Worm (Caenorhabditis elegans): ENCODE measurements around the gene R07A4.3.

Gene R07A4.3

DNA sequence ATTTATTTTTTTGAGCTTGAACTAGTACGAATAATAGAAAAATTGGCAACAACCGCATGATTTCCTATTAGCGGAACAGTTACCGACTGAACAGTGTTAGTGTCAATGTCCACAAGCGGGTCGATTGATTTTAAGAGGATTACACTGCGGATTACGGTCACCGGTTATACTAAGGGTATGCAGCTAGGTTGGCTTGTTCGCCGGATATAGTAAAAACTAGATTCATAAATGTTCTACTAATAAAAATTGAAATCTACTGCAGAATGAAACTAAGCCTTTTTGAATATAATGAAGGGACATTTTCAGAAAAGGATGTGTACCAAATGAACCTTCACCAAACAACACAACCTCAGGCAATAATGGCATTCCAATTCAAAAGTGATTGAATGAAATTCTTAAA, 4.1 kb downstream of the R07A4.3 start, which contains the start of gene R07A4.4:
Gene R07A4.4, minus strand, starts transcription at position 101 of the 400 bp plus-strand sequence.
- TF ChIP-seq pqm-1 (tag; optimal IDR thresholded peaks at IDR 0.05) = no peak
- no peak for TF ChIP-seq C04F5.9 (tag; optimal IDR thresholded peaks at IDR 0.05)
- no peak for TF ChIP-seq ceh-90 (tag; optimal IDR thresholded peaks at IDR 0.05)
- TF ChIP-seq fkh-10 (GFP tag; optimal IDR thresholded peaks at IDR 0.05) = no peak
- TF ChIP-seq nhr-77 (tag; optimal IDR thresholded peaks at IDR 0.05) = no peak
- no peak for TF ChIP-seq hlh-17 (GFP tag; optimal IDR thresholded peaks at IDR 0.05; ENCODE audit: borderline replicate concordance)
- TF ChIP-seq lin-39 (tag; optimal IDR thresholded peaks at IDR 0.05) = no peak
- no peak for TF ChIP-seq pag-3 (tag; optimal IDR thresholded peaks at IDR 0.05; ENCODE audit: borderline replicate concordance, insufficient read depth)
- TF ChIP-seq nhr-71 (tag; optimal IDR thresholded peaks at IDR 0.05) = no peak
- no peak for TF ChIP-seq elt-3 (tag; optimal IDR thresholded peaks at IDR 0.05)
- TF ChIP-seq sox-4 (tag; optimal IDR thresholded peaks at IDR 0.05) = no peak
- TF ChIP-seq egl-27 (tag; optimal IDR thresholded peaks at IDR 0.05) = no peak
- no peak for TF ChIP-seq ceh-8 (GFP tag; optimal IDR thresholded peaks at IDR 0.05)
- no peak for TF ChIP-seq isw-1 (GFP tag; IDR thresholded peaks at IDR 0.05)
- no peak for TF ChIP-seq C16A3.4 (tag; optimal IDR thresholded peaks at IDR 0.05)
- no peak for TF ChIP-seq sptf-1 (tag; optimal IDR thresholded peaks at IDR 0.05)
- no peak for TF ChIP-seq lsy-2 (tag; optimal IDR thresholded peaks at IDR 0.05)

DNA sequence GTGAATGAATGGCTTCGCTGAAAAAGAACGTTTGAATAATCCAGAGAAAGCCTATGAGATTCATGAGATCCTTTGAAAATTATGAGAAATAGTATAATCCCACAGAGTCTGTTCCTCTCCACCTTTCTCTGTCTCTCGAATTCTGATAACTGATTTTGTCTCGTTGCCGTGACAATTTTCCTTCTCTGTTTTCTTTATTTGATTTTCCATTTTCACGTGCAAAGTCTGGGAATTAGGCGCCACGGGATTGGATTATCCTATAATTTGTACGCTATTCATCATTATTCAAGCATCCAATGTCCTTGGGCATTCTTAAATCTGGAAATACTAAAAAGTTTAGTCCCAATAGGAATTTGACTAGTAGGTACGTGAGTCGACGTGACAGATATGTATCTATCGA, 5.0 kb downstream of the R07A4.3 start:
- TF ChIP-seq fkh-4 (tag; optimal IDR thresholded peaks at IDR 0.05; ENCODE audit: borderline replicate concordance) (no peak), dsc-1 (tag; optimal IDR thresholded peaks at IDR 0.05) (peak; percentile 78), nhr-71 (tag; optimal IDR thresholded peaks at IDR 0.05) (peak; percentile 9), sup-37 (GFP tag; optimal IDR thresholded peaks at IDR 0.05) (no peak), lin-39 (tag; optimal IDR thresholded peaks at IDR 0.05) (no peak), nhr-47 (tag; optimal IDR thresholded peaks at IDR 0.05) (peak; percentile 41), pax-3 (tag; optimal IDR thresholded peaks at IDR 0.05) (peak; percentile 15), fkh-8 (tag; optimal IDR thresholded peaks at IDR 0.05) (peak; percentile 71), sox-4 (tag; optimal IDR thresholded peaks at IDR 0.05) (peak; percentile 51)

DNA sequence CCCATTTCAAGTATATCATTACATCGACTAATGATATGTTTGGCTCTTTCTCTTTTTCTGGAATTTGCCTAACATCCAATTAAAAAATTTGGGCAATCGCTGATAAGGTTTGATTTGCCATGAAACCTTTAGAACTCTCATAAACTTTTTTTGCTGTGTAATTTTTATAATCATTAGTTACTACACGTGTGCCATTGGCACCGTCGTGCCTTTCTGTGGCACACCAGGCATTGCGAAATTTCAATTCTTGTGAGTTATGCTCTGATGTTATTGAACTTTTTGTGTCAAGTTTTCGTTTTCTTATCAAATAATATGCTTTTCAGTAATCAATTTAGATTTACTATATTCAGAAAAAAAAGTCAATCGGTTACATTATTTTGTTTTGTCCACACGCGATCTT, 7.5 kb downstream of the R07A4.3 start:
- TF ChIP-seq lin-14 (GFP tag; optimal IDR thresholded peaks at IDR 0.05) (peak; percentile 11), ets-5 (GFP tag; IDR thresholded peaks at IDR 0.05) (no peak), sox-4 (tag; optimal IDR thresholded peaks at IDR 0.05) (no peak), F16B12.6 (tag; optimal IDR thresholded peaks at IDR 0.05) (no peak), ztf-4 (tag; optimal IDR thresholded peaks at IDR 0.05) (no peak), elt-2 (tag; optimal IDR thresholded peaks at IDR 0.05) (peak; percentile 10), aha-1 (tag; optimal IDR thresholded peaks at IDR 0.05) (no peak), Y116A8C.19 (tag; optimal IDR thresholded peaks at IDR 0.05; ENCODE audit: borderline replicate concordance) (no peak), mdl-1 (tag; optimal IDR thresholded peaks at IDR 0.05) (no peak), swsn-7 (tag; optimal IDR thresholded peaks at IDR 0.05) (no peak), fkh-8 (tag; optimal IDR thresholded peaks at IDR 0.05) (peak; percentile 37), fkh-10 (GFP tag; optimal IDR thresholded peaks at IDR 0.05) (no peak), nhr-71 (tag; optimal IDR thresholded peaks at IDR 0.05) (peak; percentile 38), irx-1 (tag; optimal IDR thresholded peaks at IDR 0.05) (no peak), nhr-77 (tag; optimal IDR thresholded peaks at IDR 0.05) (no peak), nhr-90 (tag; optimal IDR thresholded peaks at IDR 0.05; ENCODE audit: poor library complexity) (no peak), alr-1 (tag; optimal IDR thresholded peaks at IDR 0.05; ENCODE audit: borderline replicate concordance) (no peak), pax-3 (tag; optimal IDR thresholded peaks at IDR 0.05) (peak; percentile 64)

DNA sequence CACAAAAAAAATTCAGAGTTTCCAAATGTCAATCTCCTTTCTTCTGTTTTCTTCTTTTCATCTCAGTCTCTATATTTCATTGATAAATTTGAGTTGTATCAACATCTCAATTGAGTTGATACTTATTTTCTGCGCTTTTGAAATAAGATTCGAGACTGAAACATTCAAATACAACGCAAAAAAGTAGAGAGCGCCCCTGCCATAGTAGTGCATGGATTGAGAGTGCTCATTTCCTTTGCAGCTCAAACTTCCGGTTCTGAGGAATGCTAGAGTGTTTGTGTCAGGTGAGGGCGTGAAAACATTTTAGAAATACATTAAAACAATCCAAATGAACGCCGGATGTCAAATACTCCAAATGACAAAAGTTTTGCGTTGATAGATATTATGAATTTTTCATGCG, 9.9 kb downstream of the R07A4.3 start:
- peak; percentile 26 for TF ChIP-seq nhr-47 (tag; optimal IDR thresholded peaks at IDR 0.05)
- TF ChIP-seq nhr-11 (tag; optimal IDR thresholded peaks at IDR 0.05) = no peak
- TF ChIP-seq lin-14 (GFP tag; optimal IDR thresholded peaks at IDR 0.05) = peak; percentile 50
- peak; percentile 45 for TF ChIP-seq egl-13 (tag; optimal IDR thresholded peaks at IDR 0.05)
- no peak for TF ChIP-seq lin-35 (GFP tag; optimal IDR thresholded peaks at IDR 0.05)
- TF ChIP-seq nhr-85 (tag) = peak; percentile 42
- TF ChIP-seq unc-30 (tag; optimal IDR thresholded peaks at IDR 0.05) = no peak
- peak; percentile 9 for TF ChIP-seq unc-86 (tag; optimal IDR thresholded peaks at IDR 0.05)
- peak; percentile 31 for TF ChIP-seq fkh-8 (tag; optimal IDR thresholded peaks at IDR 0.05)
- no peak for TF ChIP-seq xbp-1 (tag; optimal IDR thresholded peaks at IDR 0.05)
